Worm (Caenorhabditis elegans) whole organism, L3 larva: ENCODE measurements around the gene H06H21.11.

Experiments
- ZK546.5 ChIP-seq: sonication (generic microtip); optimal IDR thresholded peaks from 2 replicates; lab custom pipeline; 2017; ENCODE audit warnings: missing biosample characterization, missing genetic modification characterization
- ama-1 ChIP-seq: fragments of 150-350 bp; optimal IDR thresholded peaks from 2 replicates; lab custom pipeline; 2018
- ceh-28 ChIP-seq: fragments of 150-350 bp; optimal IDR thresholded peaks from 2 replicates; lab custom pipeline; 2014; ENCODE audit warnings: missing biosample characterization, missing genetic modification reagents, missing genetic modification characterization
- egl-5 ChIP-seq: fragments of 150-350 bp; optimal IDR thresholded peaks from 2 replicates; lab custom pipeline; 2017; ENCODE audit warnings: missing biosample characterization, missing genetic modification reagents, missing genetic modification characterization, inconsistent platforms
- elt-2 ChIP-seq: sonication (generic microtip); optimal IDR thresholded peaks from 2 replicates; lab custom pipeline; 2016; ENCODE audit warnings: missing genetic modification reagents, mild to moderate bottlenecking, missing genetic modification characterization, missing compliant biosample characterization
- elt-3 ChIP-seq, 3 experiments: fragments of 150-350 bp in 1 of 3; sonication (generic microtip) in 2 of 3; optimal IDR thresholded peaks; 2 replicates in 2 of 3; 4 replicates in 1 of 3; lab custom pipeline; 2014 to 2017; ENCODE audit warnings: missing biosample characterization in 3 of 3, missing genetic modification characterization in 3 of 3
- fkh-10 ChIP-seq: sonication (generic microtip); optimal IDR thresholded peaks from 2 replicates; lab custom pipeline; 2017; ENCODE audit warnings: missing biosample characterization, missing genetic modification reagents, missing genetic modification characterization
- lin-15B ChIP-seq: fragments of 150-350 bp; optimal IDR thresholded peaks from 2 replicates; lab custom pipeline; 2014; ENCODE audit warnings: missing biosample characterization, missing genetic modification characterization
- lin-39 ChIP-seq: fragments of 150-350 bp; optimal IDR thresholded peaks from 2 replicates; lab custom pipeline; 2018; ENCODE audit warnings: missing biosample characterization, missing genetic modification reagents, missing genetic modification characterization
- lsy-12 ChIP-seq: sonication (generic microtip); optimal IDR thresholded peaks from 2 replicates; lab custom pipeline; 2016; ENCODE audit warnings: mild to moderate bottlenecking, missing genetic modification characterization, missing compliant biosample characterization
- mdl-1 ChIP-seq: fragments of 150-350 bp; optimal IDR thresholded peaks from 2 replicates; lab custom pipeline; 2014; ENCODE audit warnings: missing biosample characterization, missing genetic modification characterization
- mml-1 ChIP-seq: fragments of 150-350 bp; sonication (generic microtip); optimal IDR thresholded peaks from 3 replicates; lab custom pipeline; 2014; ENCODE audit warnings: missing biosample characterization, missing genetic modification characterization
- nfya-1 ChIP-seq: sonication (generic microtip); optimal IDR thresholded peaks from 2 replicates; lab custom pipeline; 2017; ENCODE audit warnings: missing genetic modification characterization, mild to moderate bottlenecking, missing compliant biosample characterization, antibody characterized with exemption, moderate library complexity; ENCODE audit not compliant: insufficient read depth
- nhr-11 ChIP-seq: fragments of 150-350 bp; optimal IDR thresholded peaks from 2 replicates; lab custom pipeline; 2014; ENCODE audit warnings: missing biosample characterization, missing genetic modification characterization
- nhr-12 ChIP-seq: fragments of 150-350 bp; optimal IDR thresholded peaks from 2 replicates; lab custom pipeline; 2014; ENCODE audit warnings: missing biosample characterization, missing genetic modification characterization
- nhr-237 ChIP-seq: fragments of 150-350 bp; optimal IDR thresholded peaks from 2 replicates; lab custom pipeline; 2014; ENCODE audit warnings: missing biosample characterization, missing genetic modification characterization
- nhr-28 ChIP-seq: fragments of 150-350 bp; optimal IDR thresholded peaks from 2 replicates; lab custom pipeline; 2014; ENCODE audit warnings: missing biosample characterization, missing genetic modification characterization
- nhr-67 ChIP-seq: fragments of 150-350 bp; optimal IDR thresholded peaks from 2 replicates; lab custom pipeline; 2014; ENCODE audit warnings: missing biosample characterization, missing genetic modification characterization
- pha-4 ChIP-seq: fragments of 150-350 bp; optimal IDR thresholded peaks from 2 replicates; lab custom pipeline; 2014; ENCODE audit warnings: missing biosample characterization, missing genetic modification reagents, missing genetic modification characterization
- pqm-1 ChIP-seq: fragments of 150-350 bp; optimal IDR thresholded peaks from 2 replicates; lab custom pipeline; 2017; ENCODE audit warnings: missing biosample characterization, missing genetic modification characterization, inconsistent platforms
- sea-2 ChIP-seq: fragments of 150-350 bp; sonication (generic microtip); optimal IDR thresholded peaks from 4 replicates; lab custom pipeline; 2014; ENCODE audit warnings: missing biosample characterization, missing genetic modification reagents, missing genetic modification characterization
- snpc-4 ChIP-seq: fragments of 150-350 bp; optimal IDR thresholded peaks from 2 replicates; lab custom pipeline; 2014; ENCODE audit warnings: missing biosample characterization, missing genetic modification characterization
- unc-39 ChIP-seq: sonication (generic microtip); optimal IDR thresholded peaks from 4 replicates; lab custom pipeline; 2017; ENCODE audit warnings: missing biosample characterization, missing genetic modification characterization
- unc-62 ChIP-seq: fragments of 150-350 bp; sonication (generic microtip); optimal IDR thresholded peaks from 4 replicates; lab custom pipeline; 2014; ENCODE audit warnings: missing biosample characterization, missing genetic modification reagents, missing genetic modification characterization
- zag-1 ChIP-seq: fragments of 150-350 bp; optimal IDR thresholded peaks from 2 replicates; lab custom pipeline; 2014; ENCODE audit warnings: missing biosample characterization, missing genetic modification characterization
- ztf-4 ChIP-seq: fragments of 150-350 bp; optimal IDR thresholded peaks from 2 replicates; lab custom pipeline; 2014; ENCODE audit warnings: missing biosample characterization, missing genetic modification characterization

The H06H21.11 gene

ce11 chrIV:4760378-4761084 is 46.6 kb downstream of the H06H21.11 start, which contains the start of the genes memi-1 and cyp-31A3:
memi-1 (minus strand) TSS chrIV:4760428.
cyp-31A3 (plus strand) TSS chrIV:4761049.
- TF ChIP-seq ama-1 (lab: Kevin White, UChicago): no peak
- TF ChIP-seq mml-1: no peak
- no peak for TF ChIP-seq unc-39 (tag; lab: Kevin White, UChicago)
- no peak for TF ChIP-seq elt-3 (tag; optimal IDR thresholded peaks at IDR 0.05; lab: Kevin White, UChicago)
- TF ChIP-seq unc-62: no peak
- TF ChIP-seq nhr-67 (tag; lab: Kevin White, UChicago): no peak
- no peak for TF ChIP-seq nhr-11
- no peak for TF ChIP-seq egl-5
- no peak for TF ChIP-seq lsy-12 (tag; lab: Kevin White, UChicago)
- no peak for TF ChIP-seq ztf-4 (tag; lab: Kevin White, UChicago)
- TF ChIP-seq ceh-28: no peak
- no peak for TF ChIP-seq nhr-12

- TF ChIP-seq sea-2 (GFP tag; lab: Kevin White, UChicago) (no peak), pqm-1 (tag; lab: Kevin White, UChicago) (no peak), elt-2 (tag; lab: Kevin White, UChicago) (no peak), pha-4 (no peak), fkh-10 (GFP tag; lab: Kevin White, UChicago) (no peak), lin-39 (tag; lab: Kevin White, UChicago) (no peak), zag-1 (tag; lab: Kevin White, UChicago) (no peak), snpc-4 (tag; lab: Kevin White, UChicago) (no peak), nfya-1 (tag; lab: Kevin White, UChicago) (no peak), nhr-11 (no peak), mdl-1 (no peak), lin-15B (tag; lab: Kevin White, UChicago) (no peak), ama-1 (lab: Kevin White, UChicago) (no peak), unc-62 (no peak), nhr-237 (tag; lab: Kevin White, UChicago) (no peak), nhr-28 (tag; lab: Kevin White, UChicago) (no peak), ZK546.5 (tag; lab: Kevin White, UChicago) (no peak)
These were observed 48.5 kb downstream of the H06H21.11 start, which contains the start of gene Y17G9B.8 for ce11 chrIV:4758659-4759058. Y17G9B.8 (minus strand) TSS chrIV:4758840.
